Worm (Caenorhabditis elegans): ENCODE measurements around the gene C44H4.6.

DNA sequence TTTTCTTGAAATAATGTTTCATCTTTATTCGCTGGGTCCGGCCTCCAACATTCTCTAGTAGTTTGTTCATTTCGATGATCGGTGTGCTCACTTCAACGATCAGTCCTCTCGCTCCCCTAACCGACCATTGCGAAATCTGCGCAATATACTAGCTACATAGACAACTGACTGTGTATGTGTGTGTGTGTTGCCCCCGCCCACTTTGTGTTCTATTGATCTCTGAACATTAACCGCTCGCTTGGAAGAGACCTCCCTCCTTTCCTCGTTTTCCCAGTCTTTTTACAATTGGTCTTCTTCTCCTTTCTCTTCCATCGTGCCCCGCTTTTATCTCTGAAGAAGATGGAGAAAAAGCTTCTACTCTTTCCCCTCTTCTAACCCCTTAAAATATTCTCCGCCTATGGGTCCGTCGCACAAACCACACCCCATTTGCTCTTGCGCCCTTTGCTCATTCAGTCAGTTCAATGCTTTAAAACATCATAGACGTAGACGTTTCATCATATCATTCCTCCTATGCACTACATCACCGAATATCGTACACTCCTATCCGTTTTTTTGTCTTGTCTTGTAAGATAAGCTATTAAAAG, 41.7 kb downstream of the C44H4.6 start:
- TF ChIP-seq B0310.2 (tag; optimal IDR thresholded peaks at IDR 0.05) (no peak), ama-1 (optimal IDR thresholded peaks at IDR 0.05) (no peak), sea-1 (GFP tag; conservative IDR thresholded peaks at IDR 0.05) (no peak), ceh-13 (GFP tag; optimal IDR thresholded peaks at IDR 0.05) (no peak), ceh-36 (tag; optimal IDR thresholded peaks at IDR 0.05) (no peak), tbx-11 (GFP tag; IDR thresholded peaks at IDR 0.05) (no peak)

Data from whole organism, early embryonic.